Worm (Caenorhabditis elegans): ENCODE results near the gene snpn-1.

ce11 chrIV:5081122-5081521 is 9.7 kb downstream of the snpn-1 start:
- TF ChIP-seq ztf-11 (tag; optimal IDR thresholded peaks at IDR 0.05) (no peak), ztf-4 (tag; optimal IDR thresholded peaks at IDR 0.05) (no peak), ZK546.5 (tag; optimal IDR thresholded peaks at IDR 0.05) (no peak)
